Worm (Caenorhabditis elegans) whole organism, mixed stage, embryonic: ENCODE measurements around the gene erd-2.2.

Experiments
- M03D4.4 ChIP-seq: sonication (generic microtip); optimal IDR thresholded peaks from 2 replicates; lab custom pipeline; 2017; ENCODE audit warnings: mild to moderate bottlenecking, missing genetic modification characterization, missing compliant biosample characterization
- bed-3 ChIP-seq: fragments of 200-800 bp; sonication (Bioruptor generic); optimal IDR thresholded peaks from 3 replicates; lab custom pipeline; 2018; ENCODE audit warnings: mild to moderate bottlenecking, missing genetic modification characterization, moderate library complexity, missing compliant biosample characterization
- blmp-1 ChIP-seq: fragments of 150-350 bp; optimal IDR thresholded peaks from 2 replicates; lab custom pipeline; 2014; ENCODE audit warnings: missing biosample characterization, missing genetic modification characterization
- ceh-39 ChIP-seq: fragments of 150-350 bp; optimal IDR thresholded peaks from 2 replicates; lab custom pipeline; 2014; ENCODE audit warnings: missing biosample characterization, missing genetic modification characterization
- ceh-43 ChIP-seq: fragments of 200-800 bp; sonication (Bioruptor generic); optimal IDR thresholded peaks from 2 replicates; lab custom pipeline; 2018; ENCODE audit warnings: mild to moderate bottlenecking, missing genetic modification characterization, moderate library complexity, missing compliant biosample characterization
- ceh-83 ChIP-seq: fragments of 200-800 bp; sonication (Bioruptor generic); optimal IDR thresholded peaks from 2 replicates; lab custom pipeline; 2018; ENCODE audit warnings: mild to moderate bottlenecking, missing genetic modification characterization, missing compliant biosample characterization
- ces-1 ChIP-seq: fragments of 150-350 bp; optimal IDR thresholded peaks from 2 replicates; lab custom pipeline; 2014; ENCODE audit warnings: missing biosample characterization, missing genetic modification reagents, missing genetic modification characterization
- cnd-1 ChIP-seq: fragments of 200-800 bp; sonication (Bioruptor generic); optimal IDR thresholded peaks from 2 replicates; lab custom pipeline; 2018; ENCODE audit warnings: mild to moderate bottlenecking, missing genetic modification characterization, missing compliant biosample characterization
- elt-1 ChIP-seq: sonication (generic microtip); optimal IDR thresholded peaks from 2 replicates; lab custom pipeline; 2017; ENCODE audit warnings: missing genetic modification characterization, mild to moderate bottlenecking, missing compliant biosample characterization, antibody characterized with exemption, moderate library complexity, borderline replicate concordance; ENCODE audit not compliant: insufficient read depth
- elt-3 ChIP-seq: fragments of 150-350 bp; optimal IDR thresholded peaks from 2 replicates; lab custom pipeline; 2014; ENCODE audit warnings: missing biosample characterization, missing genetic modification characterization
- ham-2 ChIP-seq: fragments of 200-800 bp; sonication (Bioruptor generic); optimal IDR thresholded peaks from 2 replicates; lab custom pipeline; 2018; ENCODE audit warnings: mild to moderate bottlenecking, missing genetic modification characterization, missing compliant biosample characterization
- hlh-1 ChIP-seq: fragments of 150-350 bp; optimal IDR thresholded peaks from 2 replicates; lab custom pipeline; 2014; ENCODE audit warnings: missing biosample characterization, missing genetic modification reagents, missing genetic modification characterization
- lin-13 ChIP-seq: fragments of 150-350 bp; optimal IDR thresholded peaks from 2 replicates; lab custom pipeline; 2014; ENCODE audit warnings: missing biosample characterization, missing genetic modification characterization
- lin-32 ChIP-seq: fragments of 200-800 bp; sonication (Bioruptor generic); optimal IDR thresholded peaks from 2 replicates; lab custom pipeline; 2018; ENCODE audit warnings: mild to moderate bottlenecking, missing genetic modification characterization, missing compliant biosample characterization
- lsy-2 ChIP-seq: fragments of 150-350 bp; optimal IDR thresholded peaks from 2 replicates; lab custom pipeline; 2014; ENCODE audit warnings: missing biosample characterization, missing genetic modification characterization
- mab-5 ChIP-seq: fragments of 150-350 bp; optimal IDR thresholded peaks from 2 replicates; lab custom pipeline; 2014; ENCODE audit warnings: missing biosample characterization, missing genetic modification characterization
- mep-1 ChIP-seq: fragments of 150-350 bp; optimal IDR thresholded peaks from 2 replicates; lab custom pipeline; 2017; ENCODE audit warnings: missing biosample characterization, missing genetic modification reagents, missing genetic modification characterization, inconsistent platforms
- mls-2 ChIP-seq: sonication (generic microtip); optimal IDR thresholded peaks from 2 replicates; lab custom pipeline; 2016; ENCODE audit warnings: mild to moderate bottlenecking, missing genetic modification characterization, moderate library complexity, missing compliant biosample characterization
- nhr-12 ChIP-seq: fragments of 150-350 bp; optimal IDR thresholded peaks from 2 replicates; lab custom pipeline; 2014; ENCODE audit warnings: missing biosample characterization, missing genetic modification characterization
- nhr-2 ChIP-seq: fragments of 150-350 bp; optimal IDR thresholded peaks from 2 replicates; lab custom pipeline; 2014; ENCODE audit warnings: missing biosample characterization, missing genetic modification characterization
- nhr-237 ChIP-seq: fragments of 150-350 bp; optimal IDR thresholded peaks from 2 replicates; lab custom pipeline; 2014; ENCODE audit warnings: missing biosample characterization, missing genetic modification characterization
- nhr-28 ChIP-seq: fragments of 150-350 bp; optimal IDR thresholded peaks from 2 replicates; lab custom pipeline; 2014; ENCODE audit warnings: missing biosample characterization, missing genetic modification characterization
- nhr-76 ChIP-seq: sonication (generic microtip); optimal IDR thresholded peaks from 2 replicates; lab custom pipeline; 2017; ENCODE audit warnings: missing biosample characterization, missing genetic modification characterization
- pha-4 ChIP-seq: fragments of 150-350 bp; optimal IDR thresholded peaks from 2 replicates; lab custom pipeline; 2018; ENCODE audit warnings: missing biosample characterization, missing genetic modification reagents, missing genetic modification characterization
- sem-2 ChIP-seq: fragments of 200-800 bp; sonication (Bioruptor generic); optimal IDR thresholded peaks from 2 replicates; lab custom pipeline; 2018; ENCODE audit warnings: mild to moderate bottlenecking, missing genetic modification characterization, missing compliant biosample characterization
- snpc-4 ChIP-seq: fragments of 150-350 bp; optimal IDR thresholded peaks from 2 replicates; lab custom pipeline; 2014; ENCODE audit warnings: missing biosample characterization, missing genetic modification characterization
- sptf-1 ChIP-seq: sonication (generic microtip); optimal IDR thresholded peaks from 2 replicates; lab custom pipeline; 2017; ENCODE audit warnings: mild to moderate bottlenecking, missing genetic modification characterization, moderate library complexity, missing compliant biosample characterization
- tbx-8 ChIP-seq: fragments of 200-800 bp; sonication (Bioruptor generic); optimal IDR thresholded peaks from 2 replicates; lab custom pipeline; 2018; ENCODE audit warnings: mild to moderate bottlenecking, missing genetic modification characterization, moderate library complexity, missing compliant biosample characterization
- unc-39 ChIP-seq: fragments of 150-350 bp; optimal IDR thresholded peaks from 2 replicates; lab custom pipeline; 2014; ENCODE audit warnings: missing biosample characterization, missing genetic modification characterization
- unc-62 ChIP-seq: fragments of 150-350 bp; optimal IDR thresholded peaks from 2 replicates; lab custom pipeline; 2014; ENCODE audit warnings: missing biosample characterization, missing genetic modification reagents, missing genetic modification characterization
- zip-8 ChIP-seq: fragments of 150-350 bp; optimal IDR thresholded peaks from 2 replicates; lab custom pipeline; 2014; ENCODE audit warnings: missing biosample characterization, missing genetic modification characterization
- ztf-11 ChIP-seq: fragments of 150-350 bp; optimal IDR thresholded peaks from 2 replicates; lab custom pipeline; 2014; ENCODE audit warnings: missing biosample characterization, missing genetic modification characterization

The erd-2.2 gene

ce11 chrIII:5908408-5908807, 1.6 kb downstream of the erd-2.2 start, which contains the start of gene C28H8.3:
Gene C28H8.3 (plus strand): TSS chrIII:5908700.
- no peak for TF ChIP-seq ceh-83 (GFP tag; lab: Kevin White, UChicago)
- TF ChIP-seq lin-13 (tag; lab: Kevin White, UChicago), result no peak
- no peak for TF ChIP-seq unc-39 (tag; lab: Kevin White, UChicago)
- TF ChIP-seq nhr-28 (tag; lab: Kevin White, UChicago), result no peak
- no peak for TF ChIP-seq ceh-39 (tag; lab: Kevin White, UChicago)
- no peak for TF ChIP-seq hlh-1
- TF ChIP-seq bed-3 (GFP tag; lab: Kevin White, UChicago), result no peak
- no peak for TF ChIP-seq sptf-1
- TF ChIP-seq ztf-11 (tag; lab: Kevin White, UChicago), result no peak
- TF ChIP-seq ceh-43, result no peak
- no peak for TF ChIP-seq zip-8 (tag; lab: Kevin White, UChicago)
- no peak for TF ChIP-seq M03D4.4 (tag; lab: Kevin White, UChicago)
- no peak for TF ChIP-seq ces-1 (GFP tag; lab: Kevin White, UChicago)
- no peak for TF ChIP-seq lin-32
- TF ChIP-seq nhr-2 (tag; lab: Kevin White, UChicago), result no peak
- TF ChIP-seq mab-5 (tag; lab: Kevin White, UChicago), result no peak

DNA sequence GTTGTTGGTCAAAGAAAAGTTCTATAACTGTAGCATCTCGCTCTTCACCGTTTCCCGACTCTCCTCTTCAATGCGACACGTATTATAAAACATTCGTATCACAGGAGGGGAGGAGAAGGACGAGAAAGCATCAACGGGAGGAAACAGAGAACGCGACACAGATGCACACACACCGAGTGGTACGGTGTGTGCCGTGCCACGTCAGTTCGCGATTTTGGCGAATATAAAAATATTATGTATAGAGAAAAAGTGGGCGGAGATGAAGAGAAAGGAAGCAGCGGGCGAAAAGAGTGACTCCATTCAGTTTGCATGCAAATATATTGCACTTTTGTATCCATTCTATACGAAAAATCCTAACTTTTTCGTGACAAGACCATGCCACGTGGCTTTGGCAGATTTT, 7.9 kb downstream of the erd-2.2 start:
- TF ChIP-seq mls-2 (tag; lab: Kevin White, UChicago) (no peak), lsy-2 (tag; lab: Kevin White, UChicago) (no peak), nhr-2 (tag; lab: Kevin White, UChicago) (no peak), elt-1 (tag; lab: Kevin White, UChicago) (no peak), mep-1 (tag; lab: Kevin White, UChicago) (no peak), elt-3 (tag; lab: Kevin White, UChicago) (no peak), nhr-237 (no peak), cnd-1 (no peak), blmp-1 (tag; lab: Kevin White, UChicago) (no peak), sem-2 (GFP tag; lab: Kevin White, UChicago) (no peak), bed-3 (GFP tag; lab: Kevin White, UChicago) (no peak), hlh-1 (no peak), unc-62 (GFP tag; lab: Kevin White, UChicago) (no peak), snpc-4 (no peak), nhr-76 (tag; lab: Kevin White, UChicago) (no peak), nhr-12 (tag; lab: Kevin White, UChicago) (no peak), ces-1 (GFP tag; lab: Kevin White, UChicago) (no peak), ztf-11 (tag; lab: Kevin White, UChicago) (no peak)
- TF ChIP-seq, all 35 proteins: peak for 0

DNA sequence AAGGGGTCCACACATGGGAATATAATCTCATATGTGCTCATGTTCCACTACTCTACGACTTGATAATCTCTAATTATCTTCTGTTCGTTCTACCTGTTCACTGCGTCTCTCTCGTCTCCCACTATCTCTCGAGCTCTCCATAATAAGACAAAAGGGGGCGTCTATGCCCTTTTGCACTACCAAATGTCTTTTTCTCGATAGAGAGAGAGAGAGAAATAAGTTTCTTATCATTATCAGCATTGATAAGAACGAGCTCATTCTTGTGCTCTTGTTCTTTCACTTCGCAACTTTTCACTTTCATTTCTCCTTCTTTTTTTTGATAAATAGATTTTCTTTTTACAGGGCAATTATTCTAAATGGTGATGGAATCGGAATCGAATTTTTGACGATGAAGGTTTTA, 9.1 kb downstream of the erd-2.2 start:
- TF ChIP-seq lsy-2 (tag; lab: Kevin White, UChicago) (no peak), nhr-28 (tag; lab: Kevin White, UChicago) (no peak)

DNA sequence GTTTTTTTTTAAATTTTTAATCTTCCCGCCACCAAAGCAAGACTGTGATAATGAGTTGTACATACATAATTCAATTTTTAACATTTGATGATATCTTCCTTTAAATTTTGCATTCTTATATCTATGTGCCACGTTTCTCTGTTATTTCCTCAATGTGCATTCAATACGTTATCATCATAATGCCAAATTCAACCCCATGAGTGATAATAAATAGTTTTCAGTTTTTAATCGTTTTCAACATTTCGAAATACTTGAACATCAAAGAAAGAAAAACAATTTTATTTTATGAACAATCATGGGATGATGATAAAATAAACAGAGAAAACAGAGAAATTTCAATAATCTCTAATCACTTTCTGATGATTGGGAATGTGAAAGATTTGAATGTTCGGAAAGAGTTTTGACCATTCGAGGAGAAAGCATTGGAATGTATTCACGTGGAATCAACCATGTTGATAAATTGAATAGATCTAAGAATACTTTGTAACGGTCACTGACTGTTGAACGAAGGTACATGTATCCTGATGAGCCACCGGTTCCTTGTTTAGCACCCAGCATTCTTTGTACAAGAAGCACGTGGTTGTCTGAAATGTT, 10.6 kb downstream of the erd-2.2 start:
- no peak for TF ChIP-seq nhr-76 (tag; lab: Kevin White, UChicago)
- TF ChIP-seq ces-1 (GFP tag; lab: Kevin White, UChicago), result no peak
- no peak for TF ChIP-seq pha-4 (tag; lab: Kevin White, UChicago)
- TF ChIP-seq nhr-12 (tag; lab: Kevin White, UChicago), result no peak
- TF ChIP-seq lsy-2 (tag; lab: Kevin White, UChicago), result no peak
- no peak for TF ChIP-seq blmp-1 (tag; lab: Kevin White, UChicago)
- TF ChIP-seq elt-1 (tag; lab: Kevin White, UChicago), result no peak
- TF ChIP-seq nhr-2 (tag; lab: Kevin White, UChicago), result no peak
- TF ChIP-seq hlh-1, result no peak
- no peak for TF ChIP-seq ceh-83 (GFP tag; lab: Kevin White, UChicago)
- no peak for TF ChIP-seq nhr-28 (tag; lab: Kevin White, UChicago)
- no peak for TF ChIP-seq mls-2 (tag; lab: Kevin White, UChicago)
- TF ChIP-seq nhr-237, result no peak
- TF ChIP-seq ham-2 (GFP tag; lab: Kevin White, UChicago), result no peak
- TF ChIP-seq ceh-39 (tag; lab: Kevin White, UChicago), result no peak
- TF ChIP-seq tbx-8 (GFP tag; lab: Kevin White, UChicago), result no peak
- TF ChIP-seq ztf-11 (tag; lab: Kevin White, UChicago), result no peak
